Worm (Caenorhabditis elegans) whole organism, L3 larva: ENCODE results near the gene moc-6.

Experiments
- R02D3.7 ChIP-seq: fragments of 150-350 bp; optimal IDR thresholded peaks from 2 replicates; lab custom pipeline; 2014; ENCODE audit warnings: missing biosample characterization, missing genetic modification characterization
- aly-2 ChIP-seq: fragments of 150-350 bp; optimal IDR thresholded peaks from 2 replicates; lab custom pipeline; 2014; ENCODE audit warnings: missing biosample characterization, missing genetic modification characterization
- ama-1 ChIP-seq: fragments of 150-350 bp; optimal IDR thresholded peaks from 2 replicates; lab custom pipeline; 2018
- ceh-16 ChIP-seq: sonication (generic microtip); optimal IDR thresholded peaks from 2 replicates; lab custom pipeline; 2017; ENCODE audit warnings: missing biosample characterization, missing genetic modification characterization
- ceh-28 ChIP-seq: fragments of 150-350 bp; optimal IDR thresholded peaks from 2 replicates; lab custom pipeline; 2014; ENCODE audit warnings: missing biosample characterization, missing genetic modification reagents, missing genetic modification characterization
- ceh-82 ChIP-seq: fragments of 150-350 bp; optimal IDR thresholded peaks from 2 replicates; lab custom pipeline; 2014; ENCODE audit warnings: missing biosample characterization, missing genetic modification characterization
- ceh-9 ChIP-seq: sonication (generic microtip); optimal IDR thresholded peaks from 2 replicates; lab custom pipeline; 2018; ENCODE audit warnings: missing biosample characterization, missing genetic modification characterization
- egl-5 ChIP-seq: fragments of 150-350 bp; optimal IDR thresholded peaks from 2 replicates; lab custom pipeline; 2017; ENCODE audit warnings: missing biosample characterization, missing genetic modification reagents, missing genetic modification characterization, inconsistent platforms
- elt-2 ChIP-seq: sonication (generic microtip); optimal IDR thresholded peaks from 2 replicates; lab custom pipeline; 2016; ENCODE audit warnings: missing genetic modification reagents, mild to moderate bottlenecking, missing genetic modification characterization, missing compliant biosample characterization
- elt-3 ChIP-seq, 3 experiments: fragments of 150-350 bp in 1 of 3; sonication (generic microtip) in 2 of 3; optimal IDR thresholded peaks; 2 replicates in 2 of 3; 4 replicates in 1 of 3; lab custom pipeline; 2014 to 2017; ENCODE audit warnings: missing biosample characterization in 3 of 3, missing genetic modification characterization in 3 of 3
- eor-1 ChIP-seq, 2 experiments: fragments of 150-350 bp; optimal IDR thresholded peaks; 2 replicates each; lab custom pipeline; 2014 to 2018; ENCODE audit warnings: missing biosample characterization in 2 of 2, missing genetic modification characterization in 2 of 2
- fkh-10 ChIP-seq: sonication (generic microtip); optimal IDR thresholded peaks from 2 replicates; lab custom pipeline; 2017; ENCODE audit warnings: missing biosample characterization, missing genetic modification reagents, missing genetic modification characterization
- fkh-2 ChIP-seq: fragments of 150-350 bp; optimal IDR thresholded peaks from 2 replicates; lab custom pipeline; 2014; ENCODE audit warnings: missing biosample characterization, missing genetic modification reagents, missing genetic modification characterization
- fos-1 ChIP-seq: fragments of 150-350 bp; optimal IDR thresholded peaks from 2 replicates; lab custom pipeline; 2014; ENCODE audit warnings: missing biosample characterization, missing genetic modification characterization
- hmg-11 ChIP-seq: sonication (generic microtip); optimal IDR thresholded peaks from 2 replicates; lab custom pipeline; 2016; ENCODE audit warnings: missing genetic modification characterization, missing compliant biosample characterization
- jun-1 ChIP-seq: fragments of 150-350 bp; optimal IDR thresholded peaks from 2 replicates; lab custom pipeline; 2014; ENCODE audit warnings: missing biosample characterization, missing genetic modification reagents, missing genetic modification characterization
- lin-15B ChIP-seq: fragments of 150-350 bp; optimal IDR thresholded peaks from 2 replicates; lab custom pipeline; 2014; ENCODE audit warnings: missing biosample characterization, missing genetic modification characterization
- lin-39 ChIP-seq: fragments of 150-350 bp; optimal IDR thresholded peaks from 2 replicates; lab custom pipeline; 2018; ENCODE audit warnings: missing biosample characterization, missing genetic modification reagents, missing genetic modification characterization
- lsy-12 ChIP-seq: sonication (generic microtip); optimal IDR thresholded peaks from 2 replicates; lab custom pipeline; 2016; ENCODE audit warnings: mild to moderate bottlenecking, missing genetic modification characterization, missing compliant biosample characterization
- nfya-1 ChIP-seq: sonication (generic microtip); optimal IDR thresholded peaks from 2 replicates; lab custom pipeline; 2017; ENCODE audit warnings: missing genetic modification characterization, mild to moderate bottlenecking, missing compliant biosample characterization, antibody characterized with exemption, moderate library complexity; ENCODE audit not compliant: insufficient read depth
- nhr-11 ChIP-seq: fragments of 150-350 bp; optimal IDR thresholded peaks from 2 replicates; lab custom pipeline; 2014; ENCODE audit warnings: missing biosample characterization, missing genetic modification characterization
- nhr-12 ChIP-seq: fragments of 150-350 bp; optimal IDR thresholded peaks from 2 replicates; lab custom pipeline; 2014; ENCODE audit warnings: missing biosample characterization, missing genetic modification characterization
- nhr-23 ChIP-seq: fragments of 150-350 bp; optimal IDR thresholded peaks from 2 replicates; lab custom pipeline; 2014; ENCODE audit warnings: missing biosample characterization, missing genetic modification reagents, missing genetic modification characterization
- nhr-25 ChIP-seq: sonication (generic microtip); optimal IDR thresholded peaks from 2 replicates; lab custom pipeline; 2017; ENCODE audit warnings: missing biosample characterization, missing genetic modification characterization
- nhr-28 ChIP-seq: fragments of 150-350 bp; optimal IDR thresholded peaks from 2 replicates; lab custom pipeline; 2014; ENCODE audit warnings: missing biosample characterization, missing genetic modification characterization
- nhr-43 ChIP-seq: sonication (generic microtip); optimal IDR thresholded peaks from 2 replicates; lab custom pipeline; 2016; ENCODE audit warnings: mild to moderate bottlenecking, missing genetic modification characterization, missing compliant biosample characterization; ENCODE audit not compliant: poor library complexity, severe bottlenecking
- nhr-67 ChIP-seq: fragments of 150-350 bp; optimal IDR thresholded peaks from 2 replicates; lab custom pipeline; 2014; ENCODE audit warnings: missing biosample characterization, missing genetic modification characterization
- nhr-76 ChIP-seq: fragments of 150-350 bp; sonication (generic microtip); optimal IDR thresholded peaks from 5 replicates; lab custom pipeline; 2014; ENCODE audit warnings: missing biosample characterization, missing genetic modification characterization
- pha-4 ChIP-seq: fragments of 150-350 bp; optimal IDR thresholded peaks from 2 replicates; lab custom pipeline; 2014; ENCODE audit warnings: missing biosample characterization, missing genetic modification reagents, missing genetic modification characterization
- pqm-1 ChIP-seq: fragments of 150-350 bp; optimal IDR thresholded peaks from 2 replicates; lab custom pipeline; 2017; ENCODE audit warnings: missing biosample characterization, missing genetic modification characterization, inconsistent platforms
- skn-1 ChIP-seq: fragments of 150-350 bp; optimal IDR thresholded peaks from 2 replicates; lab custom pipeline; 2014; ENCODE audit warnings: missing biosample characterization, missing genetic modification characterization
- snpc-4 ChIP-seq: fragments of 150-350 bp; optimal IDR thresholded peaks from 2 replicates; lab custom pipeline; 2014; ENCODE audit warnings: missing biosample characterization, missing genetic modification characterization
- tbx-2 ChIP-seq: sonication (generic microtip); optimal IDR thresholded peaks from 2 replicates; lab custom pipeline; 2016; ENCODE audit warnings: mild to moderate bottlenecking, missing genetic modification characterization, missing compliant biosample characterization
- unc-62 ChIP-seq: fragments of 150-350 bp; sonication (generic microtip); optimal IDR thresholded peaks from 4 replicates; lab custom pipeline; 2014; ENCODE audit warnings: missing biosample characterization, missing genetic modification reagents, missing genetic modification characterization
- zag-1 ChIP-seq: fragments of 150-350 bp; optimal IDR thresholded peaks from 2 replicates; lab custom pipeline; 2014; ENCODE audit warnings: missing biosample characterization, missing genetic modification characterization
- ztf-4 ChIP-seq: fragments of 150-350 bp; optimal IDR thresholded peaks from 2 replicates; lab custom pipeline; 2014; ENCODE audit warnings: missing biosample characterization, missing genetic modification characterization

moc-6 gene

DNA sequence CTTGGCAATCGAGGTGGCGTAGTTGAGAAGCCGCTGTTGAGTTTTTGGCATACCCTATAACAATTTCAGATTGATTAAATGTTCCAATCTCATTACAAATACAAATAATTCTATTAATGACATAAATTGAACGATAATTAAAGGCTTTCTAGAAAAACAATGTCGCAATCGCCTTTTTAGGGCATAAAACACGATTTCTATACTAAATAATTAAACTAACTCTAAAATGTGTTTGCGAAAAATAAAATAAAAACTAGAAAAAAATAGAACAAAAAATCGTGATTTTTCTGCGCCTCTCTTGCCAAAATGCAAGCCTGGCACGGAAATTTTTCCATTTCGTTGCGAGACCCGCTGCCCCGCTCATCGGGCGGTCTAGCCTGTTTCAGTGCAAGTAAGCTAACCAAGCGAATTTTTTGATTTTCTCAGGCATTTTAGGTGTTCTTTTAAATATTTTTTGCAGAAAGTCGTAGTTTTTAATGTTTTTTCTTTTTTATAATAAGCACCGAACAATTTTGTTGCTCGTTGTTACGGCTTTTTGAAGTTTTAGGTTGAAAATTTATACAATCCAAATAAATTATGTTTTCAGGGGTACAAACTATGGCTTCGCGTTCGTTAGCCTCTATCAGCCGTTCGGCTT is 32.2 kb downstream of the moc-6 start, which contains the start of the genes C34E10.12, C34E10.10 and atp-2:
C34E10.12 (minus strand) TSS at position 51 of the 637 bp plus-strand sequence.
C34E10.10 (minus strand) TSS at position 54 of the 637 bp plus-strand sequence.
atp-2 (plus strand) TSS at position 587 of the 637 bp plus-strand sequence.
- TF ChIP-seq nhr-25 (tag; lab: Kevin White, UChicago) (peak; percentile 78), jun-1 (tag; lab: Kevin White, UChicago) (peak; percentile 2), snpc-4 (tag; lab: Kevin White, UChicago) (peak; percentile 40), hmg-11 (tag; lab: Kevin White, UChicago) (peak; percentile 91), lsy-12 (peak; percentile 77), lin-39 (peak; percentile 94), eor-1 (tag; optimal IDR thresholded peaks at IDR 0.05; lab: Kevin White, UChicago) (no peak), pqm-1 (tag; lab: Kevin White, UChicago) (peak; percentile 42), egl-5 (tag; lab: Kevin White, UChicago) (peak; percentile 88), ztf-4 (tag; lab: Kevin White, UChicago) (peak; percentile 25), nhr-11 (tag; lab: Kevin White, UChicago) (peak; percentile 30), nhr-76 (tag; lab: Kevin White, UChicago) (no peak), elt-2 (tag; lab: Kevin White, UChicago) (peak; percentile 62), ceh-82 (tag; lab: Kevin White, UChicago) (peak; percentile 9), ceh-16 (tag; lab: Kevin White, UChicago) (no peak), pha-4 (tag; lab: Kevin White, UChicago) (peak; percentile 97), skn-1 (peak; percentile 57), ama-1 (lab: Kevin White, UChicago) (peak; percentile 42), R02D3.7 (tag; lab: Kevin White, UChicago) (peak; percentile 50), aly-2 (tag; lab: Kevin White, UChicago) (no peak), fkh-10 (GFP tag; lab: Kevin White, UChicago) (peak; percentile 33), nfya-1 (tag; lab: Kevin White, UChicago) (peak; percentile 93), elt-3 (tag; optimal IDR thresholded peaks at IDR 0.05; lab: Kevin White, UChicago) (no peak), unc-62 (no peak), nhr-12 (tag; lab: Kevin White, UChicago) (no peak), tbx-2 (peak; percentile 29), zag-1 (tag; lab: Kevin White, UChicago) (no peak), lin-15B (tag; lab: Kevin White, UChicago) (peak; percentile 95), nhr-23 (tag; lab: Kevin White, UChicago) (peak; percentile 92), ceh-28 (tag; lab: Kevin White, UChicago) (no peak), nhr-43 (tag; lab: Kevin White, UChicago) (peak; percentile 80)

DNA sequence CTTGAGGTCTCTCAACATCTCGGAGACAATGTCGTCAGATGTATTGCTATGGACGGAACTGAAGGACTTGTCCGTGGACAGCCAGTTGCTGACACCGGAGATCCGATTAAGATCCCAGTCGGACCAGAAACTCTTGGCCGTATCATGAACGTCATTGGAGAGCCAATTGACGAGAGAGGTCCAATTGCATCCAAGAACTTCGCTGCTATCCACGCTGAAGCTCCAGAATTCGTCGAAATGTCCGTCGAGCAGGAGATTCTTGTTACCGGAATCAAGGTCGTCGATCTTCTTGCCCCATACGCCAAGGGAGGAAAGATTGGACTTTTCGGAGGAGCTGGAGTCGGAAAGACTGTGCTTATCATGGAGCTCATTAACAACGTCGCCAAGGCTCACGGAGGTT is 33.0 kb downstream of the moc-6 start:
- no peak for TF ChIP-seq ceh-9 (tag; lab: Kevin White, UChicago)
- TF ChIP-seq nhr-23 (tag; lab: Kevin White, UChicago) = no peak
- TF ChIP-seq nhr-28 (tag; lab: Kevin White, UChicago) = no peak
- no peak for TF ChIP-seq eor-1 (tag; optimal IDR thresholded peaks at IDR 0.05; lab: Kevin White, UChicago)
- TF ChIP-seq fkh-2 (tag; lab: Kevin White, UChicago) = no peak
- TF ChIP-seq fos-1 (tag; lab: Kevin White, UChicago) = no peak
- no peak for TF ChIP-seq jun-1 (tag; lab: Kevin White, UChicago)
- TF ChIP-seq pha-4 (tag; lab: Kevin White, UChicago) = no peak
- no peak for TF ChIP-seq aly-2 (tag; lab: Kevin White, UChicago)
- TF ChIP-seq ama-1 (lab: Kevin White, UChicago) = no peak
- no peak for TF ChIP-seq lin-15B (tag; lab: Kevin White, UChicago)
- no peak for TF ChIP-seq hmg-11 (tag; lab: Kevin White, UChicago)
- no peak for TF ChIP-seq nhr-67 (tag; lab: Kevin White, UChicago)
- TF ChIP-seq lin-39 = no peak
- TF ChIP-seq, all 47 proteins: peak for 0
